Worm (Caenorhabditis elegans): ENCODE data around the gene wago-10.

DNA sequence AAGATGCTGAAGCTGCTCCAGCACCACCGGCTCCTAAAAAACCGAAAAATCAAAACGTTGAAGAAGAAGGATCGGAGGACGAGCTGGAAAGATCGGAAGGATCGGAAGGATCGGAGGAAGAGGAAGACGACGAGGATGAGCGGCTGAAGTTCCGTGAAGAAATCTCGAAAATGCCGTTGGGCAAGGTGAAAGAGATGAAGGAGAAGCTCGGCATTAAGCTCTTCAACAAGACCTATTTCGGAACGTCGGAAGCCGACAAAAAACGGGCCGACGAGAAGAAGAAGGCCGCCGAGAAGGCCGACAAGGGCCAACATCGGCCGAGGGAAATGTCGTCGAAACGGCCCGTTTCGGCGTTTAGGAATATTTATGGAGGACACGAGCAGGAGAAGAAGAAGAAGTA lies 18.1 kb downstream of the wago-10 start:
- TF ChIP-seq flt-1 (GFP tag; IDR thresholded peaks at IDR 0.05) (no peak), tbx-11 (GFP tag; IDR thresholded peaks at IDR 0.05) (no peak), ama-1 (optimal IDR thresholded peaks at IDR 0.05) (no peak), pes-1 (GFP tag; IDR thresholded peaks at IDR 0.05) (no peak), tbx-37 (GFP tag; conservative IDR thresholded peaks at IDR 0.05) (no peak)

Measured in whole organism, early embryonic.